Worm (Caenorhabditis elegans) whole organism, late embryonic: ENCODE measurements around the gene fbxb-115.

ENCODE experiments used
- F13H6.1 ChIP-seq: sonication (generic microtip); optimal IDR thresholded peaks from 2 replicates; lab custom pipeline; 2016; ENCODE audit warnings: missing genetic modification characterization, missing compliant biosample characterization
- Y22D7AL.16 ChIP-seq: sonication (generic microtip); optimal IDR thresholded peaks from 2 replicates; lab custom pipeline; 2016; ENCODE audit warnings: missing genetic modification characterization, missing compliant biosample characterization
- ama-1 ChIP-seq: fragments of 150-350 bp; optimal IDR thresholded peaks from 2 replicates; lab custom pipeline; 2014
- ceh-30 ChIP-seq: fragments of 150-350 bp; optimal IDR thresholded peaks from 2 replicates; lab custom pipeline; 2014; ENCODE audit warnings: missing biosample characterization, missing genetic modification characterization
- ceh-45 ChIP-seq: fragments of 200-800 bp; sonication (Bioruptor generic); IDR thresholded peaks from 2 replicates; pipeline ENCODE4 v1.3.6; 2022; ENCODE audit warnings: missing genetic modification reagents, missing genetic modification characterization, missing compliant biosample characterization
- dmd-4 ChIP-seq: sonication (generic microtip); optimal IDR thresholded peaks from 2 replicates; lab custom pipeline; 2016; ENCODE audit warnings: borderline replicate concordance, missing genetic modification characterization, missing compliant biosample characterization
- hlh-8 ChIP-seq: sonication (generic microtip); optimal IDR thresholded peaks from 2 replicates; lab custom pipeline; 2016; ENCODE audit warnings: missing genotype, missing genetic modification characterization, missing compliant biosample characterization
- nfya-1 ChIP-seq: sonication (generic microtip); optimal IDR thresholded peaks from 2 replicates; lab custom pipeline; 2017; ENCODE audit warnings: missing genetic modification characterization, mild to moderate bottlenecking, missing compliant biosample characterization, antibody characterized with exemption, moderate library complexity
- pat-9 ChIP-seq: fragments of 200-800 bp; sonication (Bioruptor generic); optimal IDR thresholded peaks from 2 replicates; lab custom pipeline; 2018; ENCODE audit warnings: mild to moderate bottlenecking, missing genetic modification characterization, moderate library complexity, missing compliant biosample characterization
- pax-1 ChIP-seq: fragments of 150-350 bp; optimal IDR thresholded peaks from 2 replicates; lab custom pipeline; 2014; ENCODE audit warnings: missing biosample characterization, missing genetic modification characterization
- pqm-1 ChIP-seq: sonication (generic microtip); optimal IDR thresholded peaks from 2 replicates; lab custom pipeline; 2016; ENCODE audit warnings: missing genetic modification characterization, missing compliant biosample characterization
- pros-1 ChIP-seq: fragments of 150-350 bp; optimal IDR thresholded peaks from 2 replicates; lab custom pipeline; 2014; ENCODE audit warnings: missing biosample characterization, missing genetic modification reagents, missing genetic modification characterization
- rnt-1 ChIP-seq: sonication (generic microtip); optimal IDR thresholded peaks from 2 replicates; lab custom pipeline; 2016; ENCODE audit warnings: missing genetic modification characterization, missing compliant biosample characterization
- sox-4 ChIP-seq: sonication (generic microtip); optimal IDR thresholded peaks from 2 replicates; lab custom pipeline; 2017; ENCODE audit warnings: mild to moderate bottlenecking, missing genetic modification characterization, inconsistent platforms, missing compliant biosample characterization

DNA sequence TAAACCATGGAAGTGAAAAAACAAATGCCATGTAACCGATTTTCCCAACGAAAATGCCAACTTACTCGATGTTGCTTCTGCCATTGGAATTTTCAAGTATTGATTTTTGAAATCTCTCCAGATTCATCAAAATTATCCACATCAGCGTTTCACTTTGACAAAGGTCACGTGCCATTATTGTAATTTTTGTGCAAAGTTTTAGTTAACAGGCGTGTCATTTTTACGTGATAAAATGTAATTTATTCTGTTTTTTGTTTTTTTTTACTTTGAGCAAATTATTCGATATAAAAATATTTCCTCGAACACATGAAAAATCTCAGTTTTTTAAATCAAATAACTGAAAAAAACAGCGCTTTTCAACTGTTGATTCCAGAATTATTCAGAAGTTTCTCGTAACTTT lies 22.3 kb upstream of the fbxb-115 start, which contains the start of gene F21D9.2:
- TF ChIP-seq rnt-1 (tag; lab: Kevin White, UChicago) (no peak), ceh-45 (GFP tag; lab: Robert Waterston, UW) (no peak), hlh-8 (tag; lab: Kevin White, UChicago) (no peak), pat-9 (no peak), ceh-30 (tag; lab: Kevin White, UChicago) (no peak), pros-1 (tag; lab: Kevin White, UChicago) (no peak), F13H6.1 (tag; lab: Kevin White, UChicago) (no peak), pqm-1 (tag; lab: Kevin White, UChicago) (no peak), ama-1 (lab: Kevin White, UChicago) (no peak), nfya-1 (tag; lab: Kevin White, UChicago) (no peak), sox-4 (tag; lab: Kevin White, UChicago) (no peak), dmd-4 (no peak), Y22D7AL.16 (tag; lab: Kevin White, UChicago) (no peak), pax-1 (tag; lab: Kevin White, UChicago) (no peak)
